Worm (Caenorhabditis elegans): Measurements from ENCODE around the gene VZK822L.2.
A peak's percentile ranks its signal among the peaks of the same experiment; 100 is the strongest.

Gene VZK822L.2

ce11 chrIV:11901215-11901614 is 10.6 kb upstream of the VZK822L.2 start (continued):
- TF ChIP-seq unc-30 (tag; optimal IDR thresholded peaks at IDR 0.05) (no peak), C04F5.9 (tag; optimal IDR thresholded peaks at IDR 0.05) (no peak), isw-1 (GFP tag; IDR thresholded peaks at IDR 0.05) (no peak), hpl-2 (GFP tag; optimal IDR thresholded peaks at IDR 0.05) (no peak), ceh-88 (GFP tag; IDR thresholded peaks at IDR 0.05) (no peak), mab-9 (GFP tag; IDR thresholded peaks at IDR 0.05) (no peak), efl-1 (optimal IDR thresholded peaks at IDR 0.05) (no peak), efl-1 (GFP tag; optimal IDR thresholded peaks at IDR 0.05 in 1 of 2) (no peak), snu-23 (GFP tag; optimal IDR thresholded peaks at IDR 0.05) (peak; percentile 22), nhr-20 (tag; optimal IDR thresholded peaks at IDR 0.05) (peak; percentile 37), hlh-17 (GFP tag; optimal IDR thresholded peaks at IDR 0.05; ENCODE audit: borderline replicate concordance) (no peak), irx-1 (tag; optimal IDR thresholded peaks at IDR 0.05) (no peak), tlp-1 (tag; optimal IDR thresholded peaks at IDR 0.05) (no peak), nhr-28 (tag; optimal IDR thresholded peaks at IDR 0.05) (no peak), unc-86 (tag; optimal IDR thresholded peaks at IDR 0.05) (no peak), tbx-2 (tag; optimal IDR thresholded peaks at IDR 0.05) (peak; percentile 26), zag-1 (tag; optimal IDR thresholded peaks at IDR 0.05) (no peak), C16A3.4 (tag; optimal IDR thresholded peaks at IDR 0.05) (no peak), ces-1 (GFP tag; optimal IDR thresholded peaks at IDR 0.05) (no peak), F16B12.6 (tag; optimal IDR thresholded peaks at IDR 0.05) (no peak), pqm-1 (tag; optimal IDR thresholded peaks at IDR 0.05) (no peak)

- TF ChIP-seq lir-3 (tag; optimal IDR thresholded peaks at IDR 0.05; ENCODE audit: poor library complexity) (no peak), fos-1 (tag; optimal IDR thresholded peaks at IDR 0.05) (no peak), nhr-85 (tag) (peak; percentile 45), rnt-1 (tag; optimal IDR thresholded peaks at IDR 0.05) (no peak), efl-1 (optimal IDR thresholded peaks at IDR 0.05) (no peak), efl-1 (GFP tag; optimal IDR thresholded peaks at IDR 0.05 in 1 of 2) (peak in 1 of 2 experiments; percentile 48), elt-3 (tag; optimal IDR thresholded peaks at IDR 0.05) (peak in 1 of 6 experiments; percentile 30), aly-2 (tag; optimal IDR thresholded peaks at IDR 0.05) (no peak)
These were observed 9.0 kb upstream of the VZK822L.2 start for ce11 chrIV:11902832-11903231.

ce11 chrIV:11903676-11904075 is 8.1 kb upstream of the VZK822L.2 start:
- peak; percentile 64 for TF ChIP-seq nhr-85 (tag)
- no peak for TF ChIP-seq snu-23 (GFP tag; optimal IDR thresholded peaks at IDR 0.05)
- TF ChIP-seq lin-14 (GFP tag; optimal IDR thresholded peaks at IDR 0.05), result peak; percentile 9

- TF ChIP-seq efl-1 (optimal IDR thresholded peaks at IDR 0.05) (no peak), efl-1 (GFP tag; optimal IDR thresholded peaks at IDR 0.05 in 1 of 2) (peak in 1 of 2 experiments; percentile 12), dpl-1 (GFP tag; optimal IDR thresholded peaks at IDR 0.05) (no peak), tlp-1 (tag; optimal IDR thresholded peaks at IDR 0.05) (no peak), blmp-1 (tag; optimal IDR thresholded peaks at IDR 0.05) (peak; percentile 55), lin-14 (GFP tag; optimal IDR thresholded peaks at IDR 0.05) (no peak)
These were observed 3.1 kb upstream of the VZK822L.2 start for ce11 chrIV:11908733-11909132.

ce11 chrIV:11913295-11913940 is 1.6 kb downstream of the VZK822L.2 start:
- TF ChIP-seq nhr-71 (tag; optimal IDR thresholded peaks at IDR 0.05) (peak; percentile 26), mab-9 (GFP tag; IDR thresholded peaks at IDR 0.05) (no peak), efl-1 (optimal IDR thresholded peaks at IDR 0.05) (no peak), efl-1 (GFP tag; optimal IDR thresholded peaks at IDR 0.05 in 1 of 2) (peak in 1 of 2 experiments; percentile 55), pax-3 (tag; optimal IDR thresholded peaks at IDR 0.05) (no peak), xbp-1 (tag; optimal IDR thresholded peaks at IDR 0.05) (no peak), nhr-76 (tag; optimal IDR thresholded peaks at IDR 0.05) (no peak), lin-35 (GFP tag; optimal IDR thresholded peaks at IDR 0.05) (peak in 1 of 2 experiments; percentile 13), lir-3 (tag; optimal IDR thresholded peaks at IDR 0.05; ENCODE audit: poor library complexity) (no peak), elt-2 (tag; optimal IDR thresholded peaks at IDR 0.05) (peak; percentile 46), C04F5.9 (tag; optimal IDR thresholded peaks at IDR 0.05) (no peak)
